Fruit fly (Drosophila melanogaster) whole organism, wandering third instar larva: Measurements from ENCODE around the gene RpL34b.

ENCODE experiments used
- Abd-B ChIP-seq: fragments of >200 bp; optimal IDR thresholded peaks from 2 replicates; lab custom pipeline; 2017; ENCODE audit warnings: missing biosample characterization, missing genetic modification characterization
- CG32264 ChIP-seq: fragments of 200-800 bp; sonication (Bioruptor generic); optimal IDR thresholded peaks from 2 replicates; lab custom pipeline; 2016; ENCODE audit warnings: missing biosample characterization, missing genetic modification characterization
- CG9705 ChIP-seq: fragments of 200-800 bp; sonication (Bioruptor generic); optimal IDR thresholded peaks from 2 replicates; lab custom pipeline; 2018; ENCODE audit warnings: missing biosample characterization, mild to moderate bottlenecking, missing genetic modification characterization
- CrebA ChIP-seq: fragments of 200-800 bp; sonication (Bioruptor generic); optimal IDR thresholded peaks from 2 replicates; lab custom pipeline; 2016; ENCODE audit warnings: missing biosample characterization, mild to moderate bottlenecking, missing genetic modification characterization, borderline replicate concordance
- Dfd ChIP-seq: fragments of >200 bp; optimal IDR thresholded peaks from 2 replicates; lab custom pipeline; 2017; ENCODE audit warnings: missing biosample characterization, missing genetic modification characterization
- Dif ChIP-seq: fragments of 200-275, 200-300 bp; sonication (Bioruptor generic); optimal IDR thresholded peaks from 2 replicates; lab custom pipeline; 2018; ENCODE audit warnings: missing biosample characterization, missing genetic modification characterization; ENCODE audit not compliant: partially characterized antibody
- GATAd ChIP-seq: sonication (Bioruptor generic); optimal IDR thresholded peaks from 2 replicates; lab custom pipeline; 2016; ENCODE audit warnings: missing biosample characterization, missing genetic modification characterization
- HLH106 ChIP-seq: fragments of 200-800 bp; optimal IDR thresholded peaks from 3 replicates; lab custom pipeline; 2019; ENCODE audit warnings: missing biosample characterization, mild to moderate bottlenecking, missing genetic modification characterization, moderate library complexity
- Hnf4 ChIP-seq: fragments of 200-800 bp; sonication (Bioruptor generic); optimal IDR thresholded peaks from 2 replicates; lab custom pipeline; 2016; ENCODE audit warnings: missing biosample characterization, mild to moderate bottlenecking, missing genetic modification characterization
- Hr83 ChIP-seq: fragments of 200-300 bp; sonication (Bioruptor generic); optimal IDR thresholded peaks from 2 replicates; lab custom pipeline; 2016; ENCODE audit warnings: missing biosample characterization, mild to moderate bottlenecking, missing genetic modification characterization, moderate library complexity; ENCODE audit not compliant: poor library complexity, severe bottlenecking
- Jra ChIP-seq: sonication (Bioruptor generic); optimal IDR thresholded peaks from 2 replicates; lab custom pipeline; 2016; ENCODE audit warnings: missing biosample characterization, missing genetic modification characterization
- Myc ChIP-seq: fragments of >200 bp; optimal IDR thresholded peaks from 2 replicates; lab custom pipeline; 2017
- N ChIP-seq: fragments of >200 bp; optimal IDR thresholded peaks from 2 replicates; lab custom pipeline; 2018; ENCODE audit warnings: missing biosample characterization, missing external identifiers, missing genetic modification characterization
- OdsH ChIP-seq: fragments of 200-800 bp; sonication (Bioruptor generic); optimal IDR thresholded peaks from 2 replicates; lab custom pipeline; 2016; ENCODE audit warnings: missing biosample characterization, mild to moderate bottlenecking, missing genetic modification characterization
- Rel ChIP-seq, 2 experiments: fragments of 200-800 bp; sonication (Bioruptor generic) in 1 of 2; optimal IDR thresholded peaks; 2 replicates in 1 of 2; 3 replicates in 1 of 2; lab custom pipeline; 2016 to 2019; ENCODE audit warnings: mild to moderate bottlenecking in 2 of 2, missing biosample characterization in 2 of 2, missing genetic modification characterization in 2 of 2, moderate library complexity in 1 of 2
- Sp1 ChIP-seq: fragments of 200-800 bp; sonication (Bioruptor generic); optimal IDR thresholded peaks from 3 replicates; lab custom pipeline; 2019; ENCODE audit warnings: missing biosample characterization, mild to moderate bottlenecking, missing genetic modification characterization, moderate library complexity
- Vsx2 ChIP-seq: fragments of 200-300, 225-300 bp; sonication (Bioruptor generic); optimal IDR thresholded peaks from 2 replicates; lab custom pipeline; 2018; ENCODE audit warnings: missing biosample characterization, missing genetic modification characterization; ENCODE audit not compliant: partially characterized antibody
- br ChIP-seq: fragments of 200-800 bp; sonication (Bioruptor generic); optimal IDR thresholded peaks from 2 replicates; lab custom pipeline; 2016; ENCODE audit warnings: missing biosample characterization, missing genetic modification characterization
- brk ChIP-seq: fragments of 200-800 bp; sonication (Bioruptor generic); optimal IDR thresholded peaks from 2 replicates; lab custom pipeline; 2016; ENCODE audit warnings: missing biosample characterization, mild to moderate bottlenecking, missing genetic modification characterization
- dl ChIP-seq, 2 experiments: fragments of 175-275, 200-275 bp in 1 of 2; fragments of 200-275 bp in 1 of 2; sonication (Bioruptor generic); optimal IDR thresholded peaks; lab custom pipeline; 2018; ENCODE audit warnings: mild to moderate bottlenecking in 2 of 2, missing biosample characterization in 2 of 2, missing genetic modification characterization in 2 of 2, moderate library complexity in 2 of 2; ENCODE audit not compliant: partially characterized antibody in 2 of 2, insufficient read depth in 1 of 2
- foxo ChIP-seq, 2 experiments: fragments of 200-800 bp; sonication (Bioruptor generic); optimal IDR thresholded peaks; 2 replicates in 1 of 2; 3 replicates in 1 of 2; lab custom pipeline; 2016 to 2017; ENCODE audit warnings: missing biosample characterization in 2 of 2, missing genetic modification characterization in 2 of 2
- fru ChIP-seq: fragments of 200-800 bp; sonication (Bioruptor generic); optimal IDR thresholded peaks from 3 replicates; lab custom pipeline; 2016; ENCODE audit warnings: missing biosample characterization, mild to moderate bottlenecking, missing genetic modification characterization
- h ChIP-seq: fragments of 200-800 bp; sonication (Bioruptor generic); optimal IDR thresholded peaks from 3 replicates; lab custom pipeline; 2016; ENCODE audit warnings: missing biosample characterization, mild to moderate bottlenecking, missing genetic modification characterization
- jim ChIP-seq: fragments of 175-275, 200-325 bp; sonication (Bioruptor generic); optimal IDR thresholded peaks from 2 replicates; lab custom pipeline; 2016; ENCODE audit warnings: missing biosample characterization, mild to moderate bottlenecking, missing genetic modification characterization
- lola ChIP-seq: fragments of >200 bp; optimal IDR thresholded peaks from 2 replicates; lab custom pipeline; 2017; ENCODE audit warnings: missing biosample characterization, missing genetic modification characterization
- pan ChIP-seq: fragments of >200 bp; optimal IDR thresholded peaks from 2 replicates; lab custom pipeline; 2017
- psq ChIP-seq: fragments of 200-800 bp; sonication (Bioruptor generic); optimal IDR thresholded peaks from 3 replicates; lab custom pipeline; 2017; ENCODE audit warnings: missing biosample characterization, mild to moderate bottlenecking, missing genetic modification characterization, moderate library complexity
- rgr ChIP-seq: fragments of 200-800 bp; sonication (Bioruptor generic); optimal IDR thresholded peaks from 3 replicates; lab custom pipeline; 2016; ENCODE audit warnings: missing biosample characterization, mild to moderate bottlenecking, missing genetic modification characterization
- sage ChIP-seq: fragments of 200-800 bp; sonication (Bioruptor generic); optimal IDR thresholded peaks from 2 replicates; lab custom pipeline; 2016; ENCODE audit warnings: missing biosample characterization, mild to moderate bottlenecking, missing genetic modification characterization
- tai ChIP-seq: sonication (Bioruptor generic); optimal IDR thresholded peaks from 2 replicates; lab custom pipeline; 2016; ENCODE audit warnings: missing biosample characterization, missing genetic modification characterization
- usp ChIP-seq: fragments of >200 bp; optimal IDR thresholded peaks from 2 replicates; lab custom pipeline; 2017; ENCODE audit warnings: missing biosample characterization, missing genetic modification characterization
- woc ChIP-seq: sonication (Bioruptor generic); optimal IDR thresholded peaks from 2 replicates; lab custom pipeline; 2016; ENCODE audit warnings: missing biosample characterization, mild to moderate bottlenecking, missing genetic modification characterization

RpL34b gene

dm6 chr3R:9427328-9427727 is 26.3 kb upstream of the RpL34b start:
- no peak for TF ChIP-seq GATAd
- no peak for TF ChIP-seq Dfd
- no peak for TF ChIP-seq tai (GFP tag; lab: Kevin White, UChicago)
- no peak for TF ChIP-seq jim (GFP tag; lab: Kevin White, UChicago)
- TF ChIP-seq Myc, result no peak
- TF ChIP-seq CrebA (GFP tag; lab: Kevin White, UChicago), result no peak
- TF ChIP-seq usp (GFP tag; lab: Kevin White, UChicago), result no peak
- no peak for TF ChIP-seq h (GFP tag; lab: Kevin White, UChicago)
- TF ChIP-seq CG9705 (GFP tag; lab: Kevin White, UChicago), result no peak

dm6 chr3R:9424061-9424665 is 23.1 kb upstream of the RpL34b start:
- TF ChIP-seq Rel (GFP tag; optimal IDR thresholded peaks at IDR 0.05; lab: Kevin White, UChicago) (no peak), Rel (tag; optimal IDR thresholded peaks at IDR 0.05; lab: Kevin White, UChicago) (peak; percentile 31), CrebA (GFP tag; lab: Kevin White, UChicago) (no peak), h (GFP tag; lab: Kevin White, UChicago) (no peak)

- TF ChIP-seq Vsx2 (GFP tag; lab: Kevin White, UChicago) (no peak), OdsH (GFP tag; lab: Kevin White, UChicago) (no peak), pan (no peak), usp (GFP tag; lab: Kevin White, UChicago) (no peak), Jra (GFP tag; lab: Kevin White, UChicago) (no peak), GATAd (no peak), N (GFP tag; lab: Kevin White, UChicago) (no peak), h (GFP tag; lab: Kevin White, UChicago) (no peak), Sp1 (GFP tag; lab: Kevin White, UChicago) (no peak), sage (GFP tag; lab: Kevin White, UChicago) (no peak), br (GFP tag; lab: Kevin White, UChicago) (no peak)
Observed at dm6 chr3R:9422338-9422737, 21.3 kb upstream of the RpL34b start.

- no peak for TF ChIP-seq tai (GFP tag; lab: Kevin White, UChicago)
- no peak for TF ChIP-seq Dif
- TF ChIP-seq Vsx2 (GFP tag; lab: Kevin White, UChicago), result no peak
- TF ChIP-seq OdsH (GFP tag; lab: Kevin White, UChicago), result no peak
- peak; percentile 2 for TF ChIP-seq psq (GFP tag; lab: Kevin White, UChicago)
- peak in 1 of 2 experiments; percentile 19 for TF ChIP-seq foxo (GFP tag; optimal IDR thresholded peaks at IDR 0.05; lab: Kevin White, UChicago)
- TF ChIP-seq Jra (GFP tag; lab: Kevin White, UChicago), result no peak
- no peak for TF ChIP-seq lola
- no peak for TF ChIP-seq usp (GFP tag; lab: Kevin White, UChicago)
- TF ChIP-seq CG32264 (GFP tag; lab: Kevin White, UChicago), result no peak
Observed at dm6 chr3R:9420439-9421234, 19.6 kb upstream of the RpL34b start.

DNA sequence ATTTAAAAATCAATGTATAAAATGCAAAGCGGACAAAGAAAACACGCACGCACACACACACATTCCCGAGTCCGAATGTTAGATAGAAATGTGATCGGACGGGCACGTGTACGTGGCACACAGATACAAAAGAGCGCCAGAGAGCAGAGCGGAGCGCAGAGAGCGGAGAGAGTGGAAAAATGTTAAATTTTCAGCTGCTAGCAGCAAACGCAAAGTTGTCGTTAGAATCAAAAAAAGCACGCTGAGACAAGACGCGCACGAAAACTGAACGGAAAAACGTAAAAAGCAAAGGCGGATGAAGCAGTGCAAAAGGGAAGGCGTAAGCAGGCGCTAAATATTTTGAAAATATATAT is 18.2 kb upstream of the RpL34b start:
- TF ChIP-seq jim (GFP tag; lab: Kevin White, UChicago) (no peak), OdsH (GFP tag; lab: Kevin White, UChicago) (no peak), CG9705 (GFP tag; lab: Kevin White, UChicago) (no peak), Hr83 (GFP tag; lab: Kevin White, UChicago) (peak; percentile 66), CG32264 (GFP tag; lab: Kevin White, UChicago) (peak; percentile 11), sage (GFP tag; lab: Kevin White, UChicago) (peak; percentile 59), fru (no peak), lola (no peak), psq (GFP tag; lab: Kevin White, UChicago) (peak; percentile 58), N (GFP tag; lab: Kevin White, UChicago) (no peak), Vsx2 (GFP tag; lab: Kevin White, UChicago) (peak; percentile 93), dl (GFP tag; optimal IDR thresholded peaks at IDR 0.05; lab: Kevin White, UChicago; ENCODE audit: insufficient read depth in 1 of 2, partially characterized antibody in 2 of 2) (peak; percentile 95 to 98), tai (GFP tag; lab: Kevin White, UChicago) (no peak), woc (GFP tag; lab: Kevin White, UChicago) (no peak), Hnf4 (no peak), Myc (no peak), Dif (peak; percentile 99), foxo (GFP tag; optimal IDR thresholded peaks at IDR 0.05; lab: Kevin White, UChicago) (no peak), Sp1 (GFP tag; lab: Kevin White, UChicago) (no peak), HLH106 (tag; lab: Kevin White, UChicago) (no peak), brk (no peak), Rel (GFP tag; optimal IDR thresholded peaks at IDR 0.05; lab: Kevin White, UChicago) (peak; percentile 63), Rel (tag; optimal IDR thresholded peaks at IDR 0.05; lab: Kevin White, UChicago) (no peak), CrebA (GFP tag; lab: Kevin White, UChicago) (peak; percentile 81), h (GFP tag; lab: Kevin White, UChicago) (peak; percentile 51), rgr (peak; percentile 45), Abd-B (no peak), Jra (GFP tag; lab: Kevin White, UChicago) (no peak)
